Worm (Caenorhabditis elegans): ENCODE measurements around the gene scav-4.

ce11 chrX:12999567-12999966 lies 18.0 kb downstream of the scav-4 start:
- no peak for TF ChIP-seq pha-4 (tag; optimal IDR thresholded peaks at IDR 0.05)
- no peak for TF ChIP-seq ceh-40 (GFP tag; IDR thresholded peaks at IDR 0.05)
- no peak for TF ChIP-seq snpc-4 (GFP tag; optimal IDR thresholded peaks at IDR 0.05)
- no peak for TF ChIP-seq snpc-4 (tag; optimal IDR thresholded peaks at IDR 0.05)
- no peak for TF ChIP-seq hmg-20 (GFP tag; IDR thresholded peaks at IDR 0.05)
- no peak for TF ChIP-seq hsf-1 (GFP tag; IDR thresholded peaks at IDR 0.05)
- no peak for TF ChIP-seq B0035.1 (tag; optimal IDR thresholded peaks at IDR 0.05)
- no peak for TF ChIP-seq rec-8 (tag; optimal IDR thresholded peaks at IDR 0.05)
- TF ChIP-seq unc-62 (GFP tag; optimal IDR thresholded peaks at IDR 0.05) = no peak
- no peak for TF ChIP-seq ama-1 (optimal IDR thresholded peaks at IDR 0.05)
- TF ChIP-seq ama-1 (GFP tag; optimal IDR thresholded peaks at IDR 0.05) = no peak
- TF ChIP-seq xnd-1 (tag; optimal IDR thresholded peaks at IDR 0.05) = no peak
- TF ChIP-seq nfya-1 (tag; optimal IDR thresholded peaks at IDR 0.05; ENCODE audit: borderline replicate concordance, insufficient read depth) = no peak
- TF ChIP-seq F33H1.4 (GFP tag; IDR thresholded peaks at IDR 0.05) = no peak

Data from whole organism, young adult.